Worm (Caenorhabditis elegans) whole organism, young adult: ENCODE measurements around the gene his-70.

Experiments
- F22D6.2 ChIP-seq: sonication (generic microtip); optimal IDR thresholded peaks from 2 replicates; lab custom pipeline; 2016; ENCODE audit warnings: mild to moderate bottlenecking, missing genetic modification characterization, missing compliant biosample characterization
- ama-1 ChIP-seq, 3 experiments: fragments of 150-350 bp in 1 of 3; sonication (generic microtip) in 2 of 3; optimal IDR thresholded peaks; 2 replicates each; lab custom pipeline; 2014 to 2018; ENCODE audit warnings: missing biosample characterization in 2 of 3, missing genetic modification characterization in 2 of 3, missing genetic modification reagents in 2 of 3
- ceh-79 ChIP-seq: sonication (generic microtip); optimal IDR thresholded peaks from 2 replicates; lab custom pipeline; 2017; ENCODE audit warnings: mild to moderate bottlenecking, missing genetic modification characterization, missing compliant biosample characterization
- egl-44 ChIP-seq: fragments of 200-800 bp; sonication (Bioruptor generic); IDR thresholded peaks from 2 replicates; pipeline ENCODE4 v1.3.6; 2022; ENCODE audit warnings: missing genetic modification reagents, missing genetic modification characterization, missing compliant biosample characterization
- him-1 ChIP-seq: sonication (generic microtip); optimal IDR thresholded peaks from 2 replicates; lab custom pipeline; 2016; ENCODE audit warnings: missing genotype, missing genetic modification reagents, missing genetic modification characterization, missing compliant biosample characterization
- mel-28 ChIP-seq: sonication (generic microtip); optimal IDR thresholded peaks from 2 replicates; lab custom pipeline; 2016; ENCODE audit warnings: borderline replicate concordance, mild to moderate bottlenecking, missing genetic modification characterization, missing compliant biosample characterization
- snpc-4 ChIP-seq, 5 experiments: fragments of 150-350 bp in 1 of 5; sonication (generic microtip) in 4 of 5; optimal IDR thresholded peaks; 2 replicates each; lab custom pipeline; 2014 to 2018; ENCODE audit warnings: missing genetic modification characterization in 5 of 5, missing biosample characterization in 3 of 5, antibody characterized with exemption in 2 of 5, mild to moderate bottlenecking in 2 of 5, missing compliant biosample characterization in 2 of 5, missing genotype in 2 of 5, moderate library complexity in 2 of 5, missing genetic modification reagents in 1 of 5
- somi-1 ChIP-seq: fragments of 200-800 bp; sonication (Bioruptor generic); optimal IDR thresholded peaks from 2 replicates; lab custom pipeline; 2018; ENCODE audit warnings: mild to moderate bottlenecking, missing genetic modification characterization, missing compliant biosample characterization

- TF ChIP-seq somi-1 (GFP tag; lab: Kevin White, UChicago) (no peak), ama-1 (optimal IDR thresholded peaks at IDR 0.05; lab: Kevin White, UChicago) (no peak), ama-1 (GFP tag; optimal IDR thresholded peaks at IDR 0.05; lab: Kevin White, UChicago) (no peak), him-1 (no peak), snpc-4 (GFP tag; optimal IDR thresholded peaks at IDR 0.05; lab: Kevin White, UChicago) (no peak), snpc-4 (tag; optimal IDR thresholded peaks at IDR 0.05; lab: Kevin White, UChicago) (no peak), F22D6.2 (no peak), ceh-79 (tag; lab: Kevin White, UChicago) (no peak), egl-44 (GFP tag; lab: Robert Waterston, UW) (no peak), mel-28 (no peak)
Measured at ce11 chrIII:4013061-4013460, 46.9 kb downstream of the his-70 start.
